Fruit fly (Drosophila melanogaster): ENCODE measurements around the gene CG4995.

DNA sequence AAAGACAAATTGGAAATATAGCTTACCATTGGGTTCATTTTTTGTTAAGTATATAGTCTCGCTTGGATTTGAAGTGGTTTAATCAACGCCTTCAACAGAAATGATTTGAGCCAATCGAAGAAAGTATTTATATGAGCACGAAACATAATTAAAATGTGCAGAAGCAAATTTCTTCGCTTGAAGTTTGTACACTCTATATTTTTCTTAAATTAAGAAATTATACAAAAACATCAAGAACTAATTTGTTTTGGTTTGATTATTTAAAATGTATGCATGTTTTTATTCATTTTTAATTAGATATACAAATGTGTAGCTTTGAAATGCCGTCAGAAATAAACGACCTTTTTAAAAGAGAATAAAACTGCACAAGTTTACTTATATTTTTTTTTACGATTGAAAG is 20.4 kb upstream of the CG4995 start, which contains the start of gene CG13138:
- TF ChIP-seq EcR (GFP tag; optimal IDR thresholded peaks at IDR 0.05), result no peak
- no peak for TF ChIP-seq pan (optimal IDR thresholded peaks at IDR 0.05)
- no peak for TF ChIP-seq psq (optimal IDR thresholded peaks at IDR 0.05)
- no peak for TF ChIP-seq CG8478 (optimal IDR thresholded peaks at IDR 0.05)
- TF ChIP-seq usp (GFP tag; optimal IDR thresholded peaks at IDR 0.05), result no peak
- TF ChIP-seq Dll (optimal IDR thresholded peaks at IDR 0.05), result no peak
